Fruit fly (Drosophila melanogaster) whole organism, embryonic: ENCODE results near the gene CG13654.
A peak's percentile ranks its signal among the peaks of the same experiment; 100 is the strongest.

Experiments
- Abd-B ChIP-seq: fragments of 200-800 bp; sonication (Bioruptor generic); optimal IDR thresholded peaks from 2 replicates; lab custom pipeline; 2018; ENCODE audit warnings: missing biosample characterization, mild to moderate bottlenecking, missing genetic modification characterization, moderate library complexity
- B-H2 ChIP-seq: fragments of 200-800 bp; sonication (Bioruptor generic); optimal IDR thresholded peaks from 2 replicates; lab custom pipeline; 2018; ENCODE audit warnings: missing biosample characterization, mild to moderate bottlenecking, missing genetic modification characterization
- CG10267 ChIP-seq: fragments of 200-800 bp; sonication (Bioruptor generic); optimal IDR thresholded peaks from 2 replicates; lab custom pipeline; 2018; ENCODE audit warnings: missing biosample characterization, mild to moderate bottlenecking, missing genetic modification characterization, moderate library complexity
- CG10274 ChIP-seq: fragments of 200-800 bp; sonication (Bioruptor generic); optimal IDR thresholded peaks from 3 replicates; lab custom pipeline; 2017; ENCODE audit warnings: missing biosample characterization, mild to moderate bottlenecking, missing genetic modification characterization
- CG11093 ChIP-seq: fragments of 200-800 bp; sonication (Bioruptor generic); IDR thresholded peaks from 3 replicates; pipeline ENCODE4 v1.3.6; 2022; ENCODE audit warnings: missing biosample characterization, missing genetic modification characterization
- CG12219 ChIP-seq: fragments of 200-800 bp; sonication (Bioruptor generic); optimal IDR thresholded peaks from 3 replicates; lab custom pipeline; 2018; ENCODE audit warnings: missing biosample characterization, mild to moderate bottlenecking, missing genetic modification characterization
- CG14710 ChIP-seq: fragments of 200-800 bp; sonication (Bioruptor generic); optimal IDR thresholded peaks from 3 replicates; lab custom pipeline; 2019; ENCODE audit warnings: missing biosample characterization, mild to moderate bottlenecking, missing genetic modification characterization, moderate library complexity
- CG15269 ChIP-seq: fragments of 200-800 bp; sonication (Bioruptor generic); optimal IDR thresholded peaks from 2 replicates; lab custom pipeline; 2018; ENCODE audit warnings: missing biosample characterization, mild to moderate bottlenecking, missing genetic modification characterization, moderate library complexity
- CG1603 ChIP-seq: fragments of 200-800 bp; sonication (Bioruptor generic); optimal IDR thresholded peaks from 2 replicates; lab custom pipeline; 2019; ENCODE audit warnings: missing biosample characterization, mild to moderate bottlenecking, missing genetic modification characterization, moderate library complexity
- CG17328 ChIP-seq: fragments of 200-800 bp; sonication (Bioruptor generic); IDR thresholded peaks from 2 replicates; pipeline ENCODE4 v1.3.6; 2022; ENCODE audit warnings: missing biosample characterization, missing genetic modification characterization
- CG17359 ChIP-seq: fragments of 200-800 bp; sonication (Bioruptor generic); optimal IDR thresholded peaks from 3 replicates; lab custom pipeline; 2018; ENCODE audit warnings: missing biosample characterization, mild to moderate bottlenecking, missing genetic modification characterization, moderate library complexity
- CG17568 ChIP-seq: fragments of 200-800 bp; sonication (Bioruptor generic); optimal IDR thresholded peaks from 2 replicates; lab custom pipeline; 2018; ENCODE audit warnings: missing biosample characterization, mild to moderate bottlenecking, missing genetic modification characterization, moderate library complexity
- CG1832 ChIP-seq: fragments of 200-800 bp; sonication (Bioruptor generic); optimal IDR thresholded peaks from 2 replicates; lab custom pipeline; 2017; ENCODE audit warnings: missing biosample characterization, mild to moderate bottlenecking, missing genetic modification characterization, inconsistent platforms
- CG18476 ChIP-seq: fragments of 200-800 bp; sonication (Bioruptor generic); optimal IDR thresholded peaks from 2 replicates; lab custom pipeline; 2016; ENCODE audit warnings: missing biosample characterization, mild to moderate bottlenecking, missing genetic modification characterization
- CG2120 ChIP-seq: fragments of 200-800 bp; sonication (Bioruptor generic); optimal IDR thresholded peaks from 3 replicates; lab custom pipeline; 2016; ENCODE audit warnings: missing biosample characterization, missing genetic modification characterization
- CG4360 ChIP-seq: fragments of 200-800 bp; sonication (Bioruptor generic); IDR thresholded peaks from 2 replicates; pipeline ENCODE4 v1.3.6; 2022; ENCODE audit warnings: missing biosample characterization, missing genetic modification characterization
- CG4617 ChIP-seq: fragments of 200-800 bp; sonication (Bioruptor generic); optimal IDR thresholded peaks from 3 replicates; lab custom pipeline; 2016; ENCODE audit warnings: missing biosample characterization, missing genetic modification characterization, borderline replicate concordance
- CG4820 ChIP-seq: fragments of 200-800 bp; sonication (Bioruptor generic); optimal IDR thresholded peaks from 3 replicates; lab custom pipeline; 2016; ENCODE audit warnings: missing biosample characterization, missing genetic modification characterization
- CG6791 ChIP-seq: fragments of 200-800 bp; sonication (Bioruptor generic); IDR thresholded peaks from 3 replicates; pipeline ENCODE4 v1.3.6; 2022; ENCODE audit warnings: missing biosample characterization, missing genetic modification characterization; ENCODE audit not compliant: partially characterized antibody
- CG8924 ChIP-seq: fragments of 200-800 bp; optimal IDR thresholded peaks from 3 replicates; lab custom pipeline; 2019; ENCODE audit warnings: missing biosample characterization, mild to moderate bottlenecking, missing genetic modification characterization, moderate library complexity
- CG9876 ChIP-seq: fragments of 200-800 bp; sonication (Bioruptor generic); optimal IDR thresholded peaks from 2 replicates; lab custom pipeline; 2016; ENCODE audit warnings: missing biosample characterization, missing genetic modification characterization
- D19A ChIP-seq: fragments of 200-800 bp; optimal IDR thresholded peaks from 3 replicates; lab custom pipeline; 2019; ENCODE audit warnings: missing biosample characterization, mild to moderate bottlenecking, missing genetic modification characterization, moderate library complexity
- Dad ChIP-seq: fragments of 200-800 bp; sonication (Bioruptor generic); optimal IDR thresholded peaks from 3 replicates; lab custom pipeline; 2016; ENCODE audit warnings: missing biosample characterization, missing genetic modification characterization
- Dll ChIP-seq: fragments of 200-800 bp; sonication (Bioruptor generic); IDR thresholded peaks from 4 replicates; pipeline ENCODE4 v1.3.6; 2022; ENCODE audit warnings: missing biosample characterization, missing genetic modification characterization; ENCODE audit not compliant: partially characterized antibody
- E2f1 ChIP-seq: fragments of 200-800 bp; sonication (Bioruptor generic); IDR thresholded peaks from 2 replicates; pipeline ENCODE4 v1.3.6; 2022; ENCODE audit warnings: missing biosample characterization, missing genetic modification characterization
- HLH54F ChIP-seq: fragments of 200-800 bp; sonication (Bioruptor generic); optimal IDR thresholded peaks from 3 replicates; lab custom pipeline; 2016; ENCODE audit warnings: missing biosample characterization, missing genetic modification characterization
- Meics ChIP-seq: fragments of 200-800 bp; sonication (Bioruptor generic); optimal IDR thresholded peaks from 2 replicates; lab custom pipeline; 2017; ENCODE audit warnings: missing biosample characterization, mild to moderate bottlenecking, missing genetic modification characterization
- Vsx1 ChIP-seq: fragments of 200-800 bp; sonication (Bioruptor generic); optimal IDR thresholded peaks from 2 replicates; lab custom pipeline; 2017; ENCODE audit warnings: missing biosample characterization, mild to moderate bottlenecking, missing genetic modification characterization, missing genetic modification reagents
- Xrp1 ChIP-seq: fragments of 200-800 bp; sonication (Bioruptor generic); IDR thresholded peaks from 2 replicates; pipeline ENCODE4 v1.3.6; 2022; ENCODE audit warnings: missing biosample characterization, missing genetic modification characterization
- bigmax ChIP-seq: fragments of 200-800 bp; sonication (Bioruptor generic); optimal IDR thresholded peaks from 2 replicates; lab custom pipeline; 2018; ENCODE audit warnings: missing biosample characterization, mild to moderate bottlenecking, missing genetic modification characterization
- chif ChIP-seq, 2 experiments: fragments of 200-800 bp; sonication (Bioruptor generic); optimal IDR thresholded peaks; 3 replicates each; lab custom pipeline; 2016; ENCODE audit warnings: missing biosample characterization in 2 of 2, missing genetic modification characterization in 2 of 2
- ems ChIP-seq: fragments of 200-800 bp; sonication (Bioruptor generic); optimal IDR thresholded peaks from 3 replicates; lab custom pipeline; 2016; ENCODE audit warnings: missing biosample characterization, missing genetic modification characterization
- fd64A ChIP-seq: fragments of 200-800 bp; sonication (Bioruptor generic); optimal IDR thresholded peaks from 3 replicates; lab custom pipeline; 2018; ENCODE audit warnings: missing biosample characterization, mild to moderate bottlenecking, missing genetic modification characterization
- hkb ChIP-seq, 2 experiments: fragments of 200-800 bp in 1 of 2; fragments of >200 bp in 1 of 2; sonication (Bioruptor generic) in 1 of 2; IDR thresholded peaks in 1 of 2; optimal IDR thresholded peaks in 1 of 2; 2 replicates each; pipeline versions ENCODE4 v1.3.6 to Lab custom; 2017 to 2022; ENCODE audit warnings: missing biosample characterization in 1 of 2, missing genetic modification characterization in 1 of 2
- hth ChIP-seq: fragments of >200 bp; optimal IDR thresholded peaks from 2 replicates; lab custom pipeline; 2017; ENCODE audit warnings: inconsistent platforms
- ind ChIP-seq: fragments of 200-800 bp; sonication (Bioruptor generic); optimal IDR thresholded peaks from 3 replicates; lab custom pipeline; 2016; ENCODE audit warnings: missing biosample characterization, missing genetic modification characterization
- kni ChIP-seq: fragments of 200-800 bp; sonication (Bioruptor generic); optimal IDR thresholded peaks from 3 replicates; lab custom pipeline; 2017; ENCODE audit warnings: mild to moderate bottlenecking, missing biosample characterization, missing genetic modification reagents, missing genetic modification characterization
- onecut ChIP-seq: fragments of 200-800 bp; sonication (Bioruptor generic); IDR thresholded peaks from 2 replicates; pipeline ENCODE4 v1.3.6; 2022; ENCODE audit warnings: missing biosample characterization, missing genetic modification characterization
- peb ChIP-seq: fragments of 200-800 bp; sonication (Bioruptor generic); IDR thresholded peaks from 2 replicates; pipeline ENCODE4 v1.3.6; 2022; ENCODE audit warnings: missing biosample characterization, missing genetic modification characterization
- pho ChIP-seq: fragments of 200-800 bp; sonication (Bioruptor generic); optimal IDR thresholded peaks from 2 replicates; lab custom pipeline; 2016; ENCODE audit warnings: missing biosample characterization, missing genetic modification characterization
- pum ChIP-seq: fragments of 200-800 bp; sonication (Bioruptor generic); optimal IDR thresholded peaks from 2 replicates; lab custom pipeline; 2016; ENCODE audit warnings: missing biosample characterization, missing genetic modification characterization
- pzg ChIP-seq: fragments of 200-800 bp; sonication (Bioruptor generic); optimal IDR thresholded peaks from 3 replicates; lab custom pipeline; 2018; ENCODE audit warnings: missing biosample characterization, mild to moderate bottlenecking, missing genetic modification characterization, moderate library complexity
- sd ChIP-seq: fragments of 200-800 bp; sonication (Bioruptor generic); optimal IDR thresholded peaks from 3 replicates; lab custom pipeline; 2018; ENCODE audit warnings: missing biosample characterization, mild to moderate bottlenecking, missing genetic modification characterization, moderate library complexity
- sens ChIP-seq: fragments of 200-800 bp; sonication (Bioruptor generic); peaks from one replicate; lab custom pipeline; 2016; ENCODE audit warnings: missing biosample characterization, missing genetic modification characterization
- sug ChIP-seq: fragments of 200-800 bp; optimal IDR thresholded peaks from 2 replicates; lab custom pipeline; 2019; ENCODE audit warnings: missing biosample characterization, mild to moderate bottlenecking, missing genetic modification characterization, moderate library complexity
- tio ChIP-seq: fragments of 200-800 bp; sonication (Bioruptor generic); optimal IDR thresholded peaks from 2 replicates; lab custom pipeline; 2017; ENCODE audit warnings: missing biosample characterization, missing genetic modification characterization, inconsistent platforms
- ttk ChIP-seq: fragments of 200-800 bp; sonication (Bioruptor generic); IDR thresholded peaks from 2 replicates; pipeline ENCODE4 v2.1.2; 2022; ENCODE audit warnings: missing biosample characterization, missing genetic modification characterization
- vnd ChIP-seq: fragments of 200-800 bp; sonication (Bioruptor generic); IDR thresholded peaks from 3 replicates; pipeline ENCODE4 v1.3.6; 2022; ENCODE audit warnings: missing biosample characterization, missing genetic modification characterization; ENCODE audit not compliant: partially characterized antibody

CG13654 gene

dm6 chr3R:25245052-25245813 lies 45.6 kb downstream of the CG13654 start, which contains the start of gene bam (continued):
- TF ChIP-seq CG4820 (GFP tag; lab: Kevin White, UChicago) (no peak), CG6791 (GFP tag; lab: Robert Waterston, UW) (0 out of 3 replicates have a peak, but pooled peaks have one; percentile 47), CG4617 (GFP tag; lab: Kevin White, UChicago) (no peak), CG17359 (tag; lab: Kevin White, UChicago) (no peak), pzg (peak; percentile 81), hth (lab: Kevin White, UChicago) (no peak), peb (no peak), hkb (optimal IDR thresholded peaks at IDR 0.05; lab: Kevin White, UChicago) (no peak), hkb (GFP tag; IDR thresholded peaks at IDR 0.05; lab: Robert Waterston, UW) (no peak), CG10274 (no peak), ttk (GFP tag; lab: Robert Waterston, UW) (no peak), vnd (GFP tag; lab: Robert Waterston, UW) (no peak), sd (peak; percentile 52), HLH54F (GFP tag; lab: Kevin White, UChicago) (no peak), CG10267 (tag; lab: Kevin White, UChicago) (peak; percentile 53), CG14710 (peak; percentile 45)
- TF ChIP-seq, all 482 proteins: peak for 60

- peak; percentile 96 for TF ChIP-seq tio
- peak; percentile 62 for TF ChIP-seq Xrp1 (GFP tag; lab: Robert Waterston, UW)
- peak; percentile 99 for TF ChIP-seq Dad
- TF ChIP-seq CG18476 (GFP tag; lab: Kevin White, UChicago) = peak; percentile 93
- no peak for TF ChIP-seq CG1832 (GFP tag; lab: Kevin White, UChicago)
- TF ChIP-seq ems (GFP tag; lab: Kevin White, UChicago) = peak; percentile 98
- peak; percentile 98 for TF ChIP-seq Vsx1 (GFP tag; lab: Kevin White, UChicago)
- TF ChIP-seq fd64A (GFP tag; lab: Kevin White, UChicago) = peak; percentile 98
- peak; percentile 98 for TF ChIP-seq CG17568 (GFP tag; lab: Kevin White, UChicago)
- TF ChIP-seq CG4360 (GFP tag; lab: Robert Waterston, UW) = peak; percentile 67
- no peak for TF ChIP-seq Dll (GFP tag; lab: Robert Waterston, UW)
- TF ChIP-seq pho (GFP tag; lab: Kevin White, UChicago) = peak; percentile 99
- peak; percentile 94 for TF ChIP-seq E2f1 (GFP tag; lab: Robert Waterston, UW)
- peak; percentile 98 for TF ChIP-seq CG17328 (GFP tag; lab: Robert Waterston, UW)
- TF ChIP-seq chif (GFP tag; optimal IDR thresholded peaks at IDR 0.05; lab: Kevin White, UChicago) = peak; percentile 96 to 98
- peak; percentile 99 for TF ChIP-seq CG9876 (GFP tag; lab: Kevin White, UChicago)
- TF ChIP-seq CG12219 (GFP tag; lab: Kevin White, UChicago) = peak; percentile 95
- TF ChIP-seq Abd-B (GFP tag; lab: Kevin White, UChicago) = peak; percentile 93
- TF ChIP-seq sens (GFP tag; lab: Kevin White, UChicago) = peak; percentile 99
- peak; percentile 97 for TF ChIP-seq pum
- peak; percentile 85 for TF ChIP-seq CG11093
- peak; percentile 97 for TF ChIP-seq sug (tag; lab: Kevin White, UChicago)
- peak; percentile 77 for TF ChIP-seq D19A (tag; lab: Kevin White, UChicago)
- peak; percentile 99 for TF ChIP-seq Meics (GFP tag; lab: Kevin White, UChicago)
- peak; percentile 93 for TF ChIP-seq CG8924 (tag; lab: Kevin White, UChicago)
- peak; percentile 95 for TF ChIP-seq CG2120 (GFP tag; lab: Kevin White, UChicago)
- TF ChIP-seq CG15269 = peak; percentile 94
- TF ChIP-seq onecut (GFP tag; lab: Robert Waterston, UW) = peak; percentile 97
- TF ChIP-seq bigmax = peak; percentile 86
- TF ChIP-seq kni (GFP tag; lab: Kevin White, UChicago) = peak; percentile 100
- peak; percentile 100 for TF ChIP-seq B-H2
- TF ChIP-seq ind = peak; percentile 96
- peak; percentile 98 for TF ChIP-seq CG1603
Observed at dm6 chr3R:25247379-25247869, 47.8 kb downstream of the CG13654 start, which contains the start of the genes RpS27 and Nup37. Gene RpS27, minus strand, starts transcription at chr3R:25247514. Gene Nup37, plus strand, starts transcription at chr3R:25247658.
